Worm (Caenorhabditis elegans) whole organism, midembryonic: ENCODE measurements around the gene ndx-6.

Experiments
- flt-1 ChIP-seq: fragments of 200-800 bp; sonication (Bioruptor generic); IDR thresholded peaks from 2 replicates; pipeline ENCODE4 v1.3.6; 2022; ENCODE audit warnings: missing genetic modification characterization, missing compliant biosample characterization
- klf-2 ChIP-seq: fragments of 200-800 bp; sonication (Bioruptor generic); conservative IDR thresholded peaks from 2 replicates; pipeline ENCODE4 v1.3.6; 2022; ENCODE audit warnings: missing genetic modification reagents, missing genetic modification characterization, missing compliant biosample characterization
- ztf-29 ChIP-seq: fragments of 200-800 bp; sonication (Bioruptor generic); IDR thresholded peaks from 2 replicates; pipeline ENCODE4 v1.3.6; 2022; ENCODE audit warnings: missing genetic modification reagents, missing genetic modification characterization, missing compliant biosample characterization

- no peak for TF ChIP-seq ztf-29
- TF ChIP-seq klf-2 = no peak
- TF ChIP-seq flt-1 = no peak
These were observed 48.8 kb downstream of the ndx-6 start for ce11 chrII:5340672-5341568.
